Worm (Caenorhabditis elegans): ENCODE measurements around the gene nhr-99.

ce11 chrV:433898-434297 lies 40.7 kb upstream of the nhr-99 start, which contains the start of gene B0554.2:
- TF ChIP-seq fos-1 (tag; optimal IDR thresholded peaks at IDR 0.05) = no peak
- TF ChIP-seq egl-13 (tag; optimal IDR thresholded peaks at IDR 0.05) = no peak
- no peak for TF ChIP-seq snpc-4 (tag; optimal IDR thresholded peaks at IDR 0.05)
- no peak for TF ChIP-seq ama-1 (optimal IDR thresholded peaks at IDR 0.05)
- TF ChIP-seq fkh-10 (GFP tag; optimal IDR thresholded peaks at IDR 0.05) = no peak

Data from whole organism, L1 larva.